Fruit fly (Drosophila melanogaster) whole organism: ENCODE measurements around the gene Pp1alpha-96A.

Source experiments
- CG8478 ChIP-seq: fragments of >200 bp; optimal IDR thresholded peaks from 2 replicates; lab custom pipeline; 2018; ENCODE audit warnings: inconsistent platforms
- Dll ChIP-seq: fragments of >200 bp; optimal IDR thresholded peaks from 2 replicates; lab custom pipeline; 2017
- EcR ChIP-seq, 2 experiments: fragments of >200 bp; optimal IDR thresholded peaks; 2 replicates each; lab custom pipeline; 2017; ENCODE audit warnings: missing biosample characterization in 2 of 2, missing genetic modification characterization in 2 of 2, missing genetic modification reagents in 2 of 2
- pan ChIP-seq: fragments of >200 bp; optimal IDR thresholded peaks from 2 replicates; lab custom pipeline; 2017
- psq ChIP-seq: fragments of >200 bp; optimal IDR thresholded peaks from 2 replicates; lab custom pipeline; 2017
- usp ChIP-seq: fragments of >200 bp; optimal IDR thresholded peaks from 2 replicates; lab custom pipeline; 2017; ENCODE audit warnings: missing biosample characterization, missing genetic modification characterization, mixed read lengths

Gene Pp1alpha-96A

dm6 chr3R:24556554-24556953 lies 38.5 kb downstream of the Pp1alpha-96A start:
- TF ChIP-seq CG8478 (lab: Kevin White, UChicago) (no peak), psq (lab: Kevin White, UChicago) (no peak), usp (GFP tag; lab: Kevin White, UChicago) (no peak)

DNA sequence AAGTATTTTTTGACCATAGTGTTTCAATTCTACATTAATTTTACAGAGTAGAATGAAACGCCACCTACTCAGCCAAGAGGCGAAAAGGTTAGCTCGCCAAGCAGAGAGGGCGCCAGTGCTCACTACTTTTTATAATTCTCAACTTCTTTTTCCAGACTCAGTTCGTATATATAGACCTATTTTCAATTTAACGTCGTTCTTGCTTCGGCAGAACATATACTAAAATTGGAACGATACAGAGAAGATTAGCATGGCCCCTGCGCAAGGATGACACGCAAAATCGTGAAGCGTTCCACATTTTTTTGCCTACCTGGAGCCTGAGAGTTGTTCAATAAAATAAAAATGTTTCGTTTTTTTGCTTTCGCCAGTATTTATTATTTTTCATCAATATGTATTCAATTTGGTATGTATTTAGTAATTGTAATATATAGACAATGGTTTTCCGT lies 39.0 kb downstream of the Pp1alpha-96A start:
- TF ChIP-seq psq (lab: Kevin White, UChicago), result no peak
- peak; percentile 28 for TF ChIP-seq CG8478 (lab: Kevin White, UChicago)
- no peak for TF ChIP-seq EcR (GFP tag; optimal IDR thresholded peaks at IDR 0.05; lab: Kevin White, UChicago)
- TF ChIP-seq usp (GFP tag; lab: Kevin White, UChicago), result no peak

- TF ChIP-seq usp (GFP tag; lab: Kevin White, UChicago) (no peak), pan (lab: Kevin White, UChicago) (no peak), psq (lab: Kevin White, UChicago) (no peak), EcR (GFP tag; optimal IDR thresholded peaks at IDR 0.05; lab: Kevin White, UChicago) (no peak), Dll (lab: Kevin White, UChicago) (no peak), CG8478 (lab: Kevin White, UChicago) (no peak)
These were observed 44.4 kb downstream of the Pp1alpha-96A start for dm6 chr3R:24562323-24563025.

dm6 chr3R:24563039-24563825 lies 45.2 kb downstream of the Pp1alpha-96A start:
- TF ChIP-seq CG8478 (lab: Kevin White, UChicago) (no peak), psq (lab: Kevin White, UChicago) (no peak), EcR (GFP tag; optimal IDR thresholded peaks at IDR 0.05; lab: Kevin White, UChicago) (no peak), pan (lab: Kevin White, UChicago) (no peak), usp (GFP tag; lab: Kevin White, UChicago) (no peak), Dll (lab: Kevin White, UChicago) (no peak)

DNA sequence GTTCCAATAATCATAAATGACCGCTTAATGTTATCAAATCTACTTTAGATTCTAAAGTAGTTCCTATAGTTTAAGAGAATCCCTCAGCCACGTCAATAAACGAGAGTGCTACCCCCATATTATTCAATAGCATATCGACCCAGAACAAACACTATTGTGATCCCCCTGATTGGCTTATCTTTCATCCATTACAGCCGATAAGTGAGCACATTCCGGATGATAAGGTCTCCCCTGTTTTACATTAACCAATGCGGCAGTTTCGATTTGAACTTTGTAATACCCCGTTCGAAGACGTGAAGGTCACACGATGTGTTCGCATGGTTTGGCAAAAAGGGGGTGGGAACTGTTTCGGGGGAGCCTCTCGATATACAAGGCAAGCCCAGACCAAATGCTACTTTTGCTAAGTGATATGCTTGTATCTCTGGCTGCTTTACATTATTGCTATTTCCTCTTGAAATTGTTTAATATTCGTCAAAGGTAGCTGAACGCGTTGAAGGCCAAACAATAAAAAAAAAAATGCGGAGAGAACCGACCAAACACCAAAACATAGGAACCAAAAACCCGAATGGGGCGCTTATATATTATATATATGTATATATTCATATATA lies 46.2 kb downstream of the Pp1alpha-96A start:
- no peak for TF ChIP-seq CG8478 (lab: Kevin White, UChicago)
- no peak for TF ChIP-seq Dll (lab: Kevin White, UChicago)
- TF ChIP-seq EcR (GFP tag; optimal IDR thresholded peaks at IDR 0.05; lab: Kevin White, UChicago), result no peak
- TF ChIP-seq pan (lab: Kevin White, UChicago), result no peak
- no peak for TF ChIP-seq usp (GFP tag; lab: Kevin White, UChicago)
- no peak for TF ChIP-seq psq (lab: Kevin White, UChicago)

DNA sequence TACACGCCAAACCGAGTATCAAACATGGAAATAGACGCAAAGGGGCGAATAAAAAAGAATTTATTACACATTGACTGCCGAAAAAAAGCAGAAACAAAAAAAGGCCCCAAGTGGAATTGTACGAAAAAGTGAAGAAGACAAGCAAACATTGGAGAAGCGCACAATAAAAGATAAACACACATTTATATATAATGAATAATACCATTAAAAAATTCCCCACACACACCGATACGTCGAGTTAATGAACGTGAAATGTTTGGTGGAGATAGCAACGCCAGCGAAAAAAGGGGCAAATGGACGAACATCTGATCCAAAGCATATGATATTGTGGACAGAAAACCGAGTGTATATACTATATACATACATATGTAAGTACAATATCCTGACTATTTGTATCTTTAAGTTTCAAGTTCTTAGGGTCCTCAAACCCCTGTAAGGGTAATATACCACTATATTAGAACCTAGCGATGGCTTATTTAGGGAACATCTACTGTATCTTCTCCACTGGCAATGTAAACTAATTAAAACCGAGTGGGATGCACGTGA lies 46.8 kb downstream of the Pp1alpha-96A start:
- TF ChIP-seq EcR (GFP tag; optimal IDR thresholded peaks at IDR 0.05; lab: Kevin White, UChicago) (no peak), pan (lab: Kevin White, UChicago) (no peak), psq (lab: Kevin White, UChicago) (no peak), Dll (lab: Kevin White, UChicago) (no peak), usp (GFP tag; lab: Kevin White, UChicago) (no peak), CG8478 (lab: Kevin White, UChicago) (no peak)

DNA sequence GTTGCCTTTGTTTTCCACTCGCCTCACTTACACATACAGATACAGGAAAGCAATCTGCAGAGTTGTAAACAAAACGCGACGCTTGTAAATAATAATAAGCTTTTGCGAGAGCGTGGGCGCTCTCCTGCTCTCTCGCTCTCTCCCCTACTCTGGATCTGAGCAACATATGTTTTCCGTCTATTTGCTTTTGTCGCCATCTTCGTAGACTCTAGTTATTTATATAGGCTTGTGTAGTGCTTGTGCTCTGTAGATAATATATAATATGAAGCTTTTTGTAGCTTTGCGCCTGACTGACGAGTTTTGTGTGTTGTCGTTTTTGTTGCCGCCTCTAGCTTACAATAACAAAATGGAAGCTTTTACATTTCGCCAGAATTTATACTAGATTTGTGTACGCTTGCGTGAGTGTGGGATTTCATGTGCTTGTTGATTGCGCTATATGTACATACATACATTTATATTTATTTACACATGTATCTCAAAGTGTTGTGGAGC lies 47.7 kb downstream of the Pp1alpha-96A start:
- TF ChIP-seq usp (GFP tag; lab: Kevin White, UChicago) (no peak), pan (lab: Kevin White, UChicago) (no peak), psq (lab: Kevin White, UChicago) (no peak), CG8478 (lab: Kevin White, UChicago) (no peak), EcR (GFP tag; optimal IDR thresholded peaks at IDR 0.05; lab: Kevin White, UChicago) (no peak), Dll (lab: Kevin White, UChicago) (no peak)

DNA sequence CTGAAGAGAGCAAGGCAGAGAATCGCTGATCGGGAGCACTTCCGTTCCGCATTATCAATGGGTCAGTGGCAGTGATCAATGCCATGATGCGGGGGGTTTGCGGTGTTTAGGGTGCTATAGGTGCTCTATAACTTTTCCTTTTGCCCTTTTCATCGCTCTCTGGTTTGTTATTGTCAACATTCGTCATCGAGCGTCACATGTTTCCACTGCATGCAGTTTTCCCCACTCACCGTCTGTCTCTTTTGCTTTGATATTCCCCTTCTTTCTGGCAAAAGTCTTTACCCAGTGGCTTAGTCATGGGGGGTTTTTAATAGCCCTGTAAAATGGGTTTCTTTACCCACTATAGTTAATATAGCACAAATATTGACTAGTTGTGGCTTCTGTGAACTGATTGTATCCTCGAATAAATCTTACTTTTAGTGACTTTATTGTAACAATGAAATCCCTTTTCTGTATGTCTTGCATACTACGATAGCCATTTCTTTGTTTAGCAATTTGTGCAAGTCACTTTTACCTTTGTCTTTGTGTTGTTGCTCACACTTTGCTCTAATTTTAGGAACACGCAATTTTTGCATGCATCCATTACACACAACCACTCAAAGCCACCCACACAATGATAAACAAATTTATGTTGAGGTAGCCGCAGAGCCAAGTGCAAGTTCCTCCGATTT lies 48.8 kb downstream of the Pp1alpha-96A start:
- no peak for TF ChIP-seq CG8478 (lab: Kevin White, UChicago)
- TF ChIP-seq pan (lab: Kevin White, UChicago), result no peak
- TF ChIP-seq psq (lab: Kevin White, UChicago), result no peak
- TF ChIP-seq usp (GFP tag; lab: Kevin White, UChicago), result no peak

DNA sequence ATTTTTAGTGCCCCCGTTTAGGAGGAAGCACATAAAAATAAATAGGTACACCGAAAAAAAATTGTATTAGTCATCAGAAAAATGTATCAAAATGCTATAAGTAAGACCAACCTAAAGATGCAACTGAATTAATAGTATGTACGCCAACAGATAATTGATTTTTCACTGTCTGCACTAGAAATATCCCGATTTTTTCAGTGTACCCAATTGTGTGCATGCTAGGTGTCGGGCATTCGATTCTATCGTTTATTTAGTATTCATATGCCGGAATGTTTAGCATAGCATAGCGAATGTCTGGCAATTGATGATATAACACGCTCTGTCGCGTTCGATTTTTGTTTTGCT lies 49.3 kb downstream of the Pp1alpha-96A start:
- TF ChIP-seq pan (lab: Kevin White, UChicago) (no peak), psq (lab: Kevin White, UChicago) (no peak), EcR (GFP tag; optimal IDR thresholded peaks at IDR 0.05; lab: Kevin White, UChicago) (no peak), usp (GFP tag; lab: Kevin White, UChicago) (no peak), CG8478 (lab: Kevin White, UChicago) (no peak), Dll (lab: Kevin White, UChicago) (no peak)

dm6 chr3R:24568251-24568932 lies 50.3 kb downstream of the Pp1alpha-96A start:
- TF ChIP-seq EcR (GFP tag; optimal IDR thresholded peaks at IDR 0.05; lab: Kevin White, UChicago), result no peak
- no peak for TF ChIP-seq CG8478 (lab: Kevin White, UChicago)
- TF ChIP-seq pan (lab: Kevin White, UChicago), result no peak
- TF ChIP-seq psq (lab: Kevin White, UChicago), result no peak
- no peak for TF ChIP-seq usp (GFP tag; lab: Kevin White, UChicago)
- no peak for TF ChIP-seq Dll (lab: Kevin White, UChicago)
